Worm (Caenorhabditis elegans) whole organism, L1 larva: ENCODE results near the gene F21C10.7.

Source experiments
- C04F5.9 ChIP-seq: sonication (generic microtip); optimal IDR thresholded peaks from 2 replicates; lab custom pipeline; 2016; ENCODE audit warnings: missing genetic modification characterization, missing compliant biosample characterization
- C16A3.4 ChIP-seq: fragments of 150-350 bp; optimal IDR thresholded peaks from 2 replicates; lab custom pipeline; 2014; ENCODE audit warnings: missing biosample characterization, missing genetic modification characterization
- alr-1 ChIP-seq: fragments of 200-800 bp; sonication (Bioruptor generic); optimal IDR thresholded peaks from 2 replicates; lab custom pipeline; 2018; ENCODE audit warnings: borderline replicate concordance, mild to moderate bottlenecking, missing genetic modification characterization, missing compliant biosample characterization
- aly-2 ChIP-seq: fragments of 150-350 bp; optimal IDR thresholded peaks from 2 replicates; lab custom pipeline; 2014; ENCODE audit warnings: missing biosample characterization, missing genetic modification characterization
- ama-1 ChIP-seq: fragments of 150-350 bp; optimal IDR thresholded peaks from 2 replicates; lab custom pipeline; 2014
- ceh-8 ChIP-seq: fragments of 200-800 bp; sonication (Bioruptor generic); optimal IDR thresholded peaks from 2 replicates; lab custom pipeline; 2018; ENCODE audit warnings: mild to moderate bottlenecking, missing genetic modification characterization, moderate library complexity, missing compliant biosample characterization
- ceh-88 ChIP-seq: fragments of 200-800 bp; sonication (Bioruptor generic); IDR thresholded peaks from 2 replicates; pipeline ENCODE4 v1.3.6; 2022; ENCODE audit warnings: missing genetic modification characterization, missing compliant biosample characterization
- ces-1 ChIP-seq: fragments of 150-350 bp; optimal IDR thresholded peaks from 2 replicates; lab custom pipeline; 2014; ENCODE audit warnings: missing biosample characterization, missing genetic modification reagents, missing genetic modification characterization
- elt-3 ChIP-seq, 6 experiments: fragments of 150-350 bp in 1 of 6; sonication (generic microtip); optimal IDR thresholded peaks; 2 replicates each; lab custom pipeline; 2017 to 2018; ENCODE audit warnings: missing biosample characterization in 6 of 6, missing genetic modification characterization in 6 of 6, inconsistent platforms in 1 of 6
- ets-5 ChIP-seq: fragments of 200-800 bp; sonication (Bioruptor generic); IDR thresholded peaks from 2 replicates; pipeline ENCODE4 v1.3.6; 2022; ENCODE audit warnings: missing genetic modification characterization, missing compliant biosample characterization
- fkh-8 ChIP-seq: sonication (generic microtip); optimal IDR thresholded peaks from 2 replicates; lab custom pipeline; 2016; ENCODE audit warnings: mild to moderate bottlenecking, missing genetic modification characterization, missing compliant biosample characterization
- fos-1 ChIP-seq: fragments of 150-350 bp; optimal IDR thresholded peaks from 2 replicates; lab custom pipeline; 2014; ENCODE audit warnings: missing biosample characterization, missing genetic modification characterization
- grh-1 ChIP-seq: fragments of 200-800 bp; sonication (Bioruptor generic); IDR thresholded peaks from 2 replicates; pipeline ENCODE4 v1.3.6; 2022; ENCODE audit warnings: missing genetic modification reagents, missing genetic modification characterization, missing compliant biosample characterization
- hlh-17 ChIP-seq: fragments of 200-800 bp; sonication (Bioruptor generic); optimal IDR thresholded peaks from 2 replicates; lab custom pipeline; 2018; ENCODE audit warnings: missing genetic modification characterization, mild to moderate bottlenecking, missing compliant biosample characterization, moderate library complexity, borderline replicate concordance
- irx-1 ChIP-seq: sonication (generic microtip); optimal IDR thresholded peaks from 2 replicates; lab custom pipeline; 2016; ENCODE audit warnings: missing genetic modification characterization, missing compliant biosample characterization
- jun-1 ChIP-seq: fragments of 150-350 bp; optimal IDR thresholded peaks from 2 replicates; lab custom pipeline; 2014; ENCODE audit warnings: missing biosample characterization, missing genetic modification reagents, missing genetic modification characterization
- lin-14 ChIP-seq: fragments of 200-800 bp; sonication (Bioruptor generic); optimal IDR thresholded peaks from 2 replicates; lab custom pipeline; 2018; ENCODE audit warnings: mild to moderate bottlenecking, missing genetic modification characterization, moderate library complexity, missing compliant biosample characterization
- lin-35 ChIP-seq, 2 experiments: fragments of 150-350 bp; optimal IDR thresholded peaks; 2 replicates each; lab custom pipeline; 2014; ENCODE audit warnings: missing biosample characterization in 2 of 2, missing genetic modification characterization in 2 of 2, missing genetic modification reagents in 2 of 2
- lir-3 ChIP-seq: sonication (generic microtip); optimal IDR thresholded peaks from 2 replicates; lab custom pipeline; 2016; ENCODE audit warnings: mild to moderate bottlenecking, missing genetic modification characterization, moderate library complexity, missing compliant biosample characterization; ENCODE audit not compliant: poor library complexity
- mab-9 ChIP-seq: fragments of 200-800 bp; sonication (Bioruptor generic); IDR thresholded peaks from 2 replicates; pipeline ENCODE4 v1.3.6; 2022; ENCODE audit warnings: missing genetic modification reagents, missing genetic modification characterization, missing compliant biosample characterization
- mdl-1 ChIP-seq, 2 experiments: fragments of 150-350 bp; optimal IDR thresholded peaks; 2 replicates each; lab custom pipeline; 2014 to 2017; ENCODE audit warnings: missing biosample characterization in 2 of 2, missing genetic modification characterization in 2 of 2, inconsistent platforms in 1 of 2
- mep-1 ChIP-seq: fragments of 150-350 bp; optimal IDR thresholded peaks from 2 replicates; lab custom pipeline; 2014; ENCODE audit warnings: missing biosample characterization, missing genetic modification characterization
- nhr-19 ChIP-seq: fragments of 200-800 bp; sonication (Bioruptor generic); conservative IDR thresholded peaks from 2 replicates; pipeline ENCODE4 v1.3.6; 2022; ENCODE audit warnings: missing genetic modification characterization, missing compliant biosample characterization
- nhr-71 ChIP-seq: sonication (generic microtip); optimal IDR thresholded peaks from 2 replicates; lab custom pipeline; 2016; ENCODE audit warnings: mild to moderate bottlenecking, missing genetic modification characterization, moderate library complexity, missing compliant biosample characterization
- nhr-77 ChIP-seq: fragments of 150-350 bp; optimal IDR thresholded peaks from 2 replicates; lab custom pipeline; 2014; ENCODE audit warnings: missing biosample characterization, missing genetic modification characterization
- nhr-84 ChIP-seq: sonication (generic microtip); optimal IDR thresholded peaks from 2 replicates; lab custom pipeline; 2017; ENCODE audit warnings: missing biosample characterization, missing genetic modification characterization
- nhr-85 ChIP-seq: sonication (generic microtip); peaks from one replicate; lab custom pipeline; 2016; ENCODE audit warnings: missing genetic modification characterization, inconsistent platforms, missing compliant biosample characterization
- nhr-90 ChIP-seq: sonication (generic microtip); optimal IDR thresholded peaks from 2 replicates; lab custom pipeline; 2016; ENCODE audit warnings: mild to moderate bottlenecking, missing genetic modification characterization, missing compliant biosample characterization; ENCODE audit not compliant: poor library complexity
- pax-3 ChIP-seq: fragments of 200-800 bp; sonication (Bioruptor generic); optimal IDR thresholded peaks from 2 replicates; lab custom pipeline; 2018; ENCODE audit warnings: mild to moderate bottlenecking, missing genetic modification characterization, moderate library complexity, missing compliant biosample characterization
- pqm-1 ChIP-seq: sonication (generic microtip); optimal IDR thresholded peaks from 3 replicates; lab custom pipeline; 2017; ENCODE audit warnings: missing biosample characterization, missing genetic modification characterization
- skn-1 ChIP-seq: fragments of 150-350 bp; optimal IDR thresholded peaks from 2 replicates; lab custom pipeline; 2014; ENCODE audit warnings: missing biosample characterization, missing genetic modification characterization
- snpc-4 ChIP-seq: fragments of 150-350 bp; optimal IDR thresholded peaks from 2 replicates; lab custom pipeline; 2014; ENCODE audit warnings: missing biosample characterization, missing genetic modification characterization
- swsn-7 ChIP-seq: sonication (generic microtip); optimal IDR thresholded peaks from 2 replicates; lab custom pipeline; 2016; ENCODE audit warnings: missing genetic modification characterization, missing compliant biosample characterization
- tbx-2 ChIP-seq: sonication (generic microtip); optimal IDR thresholded peaks from 2 replicates; lab custom pipeline; 2016; ENCODE audit warnings: missing genetic modification characterization, missing compliant biosample characterization
- unc-130 ChIP-seq: fragments of 150-350 bp; optimal IDR thresholded peaks from 2 replicates; lab custom pipeline; 2017; ENCODE audit warnings: missing biosample characterization, missing genetic modification characterization, inconsistent platforms
- vab-15 ChIP-seq: sonication (generic microtip); optimal IDR thresholded peaks from 2 replicates; lab custom pipeline; 2017; ENCODE audit warnings: missing genotype, mild to moderate bottlenecking, missing genetic modification characterization, missing compliant biosample characterization
- xbp-1 ChIP-seq: sonication (generic microtip); optimal IDR thresholded peaks from 2 replicates; lab custom pipeline; 2016; ENCODE audit warnings: missing genetic modification characterization, missing compliant biosample characterization
- zag-1 ChIP-seq: fragments of 150-350 bp; optimal IDR thresholded peaks from 2 replicates; lab custom pipeline; 2014; ENCODE audit warnings: missing biosample characterization, missing genetic modification characterization
- ztf-11 ChIP-seq, 2 experiments: sonication (generic microtip); optimal IDR thresholded peaks; 2 replicates each; lab custom pipeline; 2016 to 2017; ENCODE audit warnings: missing genetic modification characterization in 2 of 2, missing biosample characterization in 1 of 2, missing compliant biosample characterization in 1 of 2

Gene F21C10.7

ce11 chrV:9085845-9086244, 26.7 kb upstream of the F21C10.7 start:
- TF ChIP-seq ceh-88 (GFP tag; lab: Robert Waterston, UW): no peak
- no peak for TF ChIP-seq unc-130 (tag; lab: Kevin White, UChicago)
- no peak for TF ChIP-seq nhr-84 (tag; lab: Kevin White, UChicago)
- no peak for TF ChIP-seq alr-1 (tag; lab: Kevin White, UChicago)
- peak in 1 of 2 experiments; percentile 13 for TF ChIP-seq lin-35 (GFP tag; optimal IDR thresholded peaks at IDR 0.05; lab: Kevin White, UChicago)
- TF ChIP-seq elt-3 (tag; optimal IDR thresholded peaks at IDR 0.05; lab: Kevin White, UChicago): peak in 2 of 6 experiments; percentile 24 to 28
- TF ChIP-seq mep-1 (tag; lab: Kevin White, UChicago): peak; percentile 26
- peak; percentile 82 for TF ChIP-seq nhr-85 (tag; lab: Kevin White, UChicago)
- TF ChIP-seq, all 84 proteins: peak for 4

- TF ChIP-seq nhr-85 (tag; lab: Kevin White, UChicago) (peak; percentile 20), ama-1 (lab: Kevin White, UChicago) (peak; percentile 76), ces-1 (GFP tag; lab: Kevin White, UChicago) (no peak), mab-9 (GFP tag; lab: Robert Waterston, UW) (0 out of 2 replicates have a peak, but pooled peaks have one; percentile 8)
- TF ChIP-seq, all 84 proteins: peak for 3
Observed at ce11 chrV:9088758-9089157, 23.8 kb upstream of the F21C10.7 start.

- TF ChIP-seq snpc-4 (tag; lab: Kevin White, UChicago): peak; percentile 40
Observed at ce11 chrV:9090824-9091798, 21.5 kb upstream of the F21C10.7 start.

DNA sequence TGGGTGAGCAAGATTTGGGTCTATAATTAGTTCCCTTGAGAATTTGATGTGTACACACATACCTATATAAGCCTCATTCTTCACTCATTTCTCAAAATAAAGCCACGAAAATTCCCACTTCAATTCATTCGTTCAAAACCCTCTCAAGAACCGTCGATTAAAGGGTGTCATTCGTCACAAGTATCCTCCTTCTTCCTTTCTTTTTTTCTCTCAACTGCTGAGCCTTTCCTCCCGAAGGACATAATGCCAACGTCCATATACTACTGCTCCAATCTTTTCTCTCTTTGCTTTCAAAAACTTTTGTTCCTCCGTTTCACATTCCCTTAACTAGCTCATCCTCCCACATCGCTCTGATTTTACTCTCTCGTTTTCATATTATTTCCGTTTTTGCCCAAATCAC, 20.4 kb upstream of the F21C10.7 start, which contains the start of gene T27E4.1:
Gene T27E4.1, plus strand, starts transcription at position 137 of the 400 bp plus-strand sequence.
- TF ChIP-seq hlh-17: no peak
- no peak for TF ChIP-seq ces-1 (GFP tag; lab: Kevin White, UChicago)
- peak; percentile 63 for TF ChIP-seq lin-14 (GFP tag; lab: Kevin White, UChicago)
- TF ChIP-seq swsn-7 (tag; lab: Kevin White, UChicago): no peak
- no peak for TF ChIP-seq vab-15 (tag; lab: Kevin White, UChicago)

DNA sequence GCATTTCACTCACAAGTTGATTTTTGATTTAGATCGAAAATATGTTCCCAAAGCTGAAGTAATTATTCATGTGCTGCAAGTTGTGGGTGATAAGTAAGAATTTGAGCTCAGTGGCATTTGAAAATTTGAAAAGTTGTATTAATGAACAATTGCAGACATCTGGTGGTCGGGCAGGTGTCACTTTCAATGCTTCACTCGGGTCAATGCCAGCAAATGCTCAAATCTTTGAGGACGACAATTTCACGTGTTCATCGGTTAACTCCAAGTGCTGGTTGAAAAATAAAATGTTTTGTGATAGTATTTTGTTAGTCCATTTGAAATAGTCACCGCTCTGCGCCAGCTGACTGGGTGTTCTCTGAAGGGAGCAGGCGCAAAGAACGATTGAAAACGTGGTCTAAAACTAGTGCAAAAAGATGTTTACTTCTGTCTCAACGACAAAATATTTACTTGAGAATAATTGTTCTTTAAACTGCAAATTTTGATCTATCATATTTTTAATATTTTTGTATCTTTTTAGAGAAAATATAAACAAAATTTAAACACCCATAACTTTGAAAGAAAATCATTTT, 18.4 kb upstream of the F21C10.7 start:
- no peak for TF ChIP-seq nhr-84 (tag; lab: Kevin White, UChicago)
- TF ChIP-seq hlh-17: no peak
- peak; percentile 50; the same call in 1 of the 2 replicates for TF ChIP-seq ceh-88 (GFP tag; lab: Robert Waterston, UW)
- TF ChIP-seq zag-1 (tag; lab: Kevin White, UChicago): no peak
- TF ChIP-seq ces-1 (GFP tag; lab: Kevin White, UChicago): no peak
- TF ChIP-seq nhr-90 (tag; lab: Kevin White, UChicago): peak; percentile 78
- TF ChIP-seq pax-3 (tag; lab: Kevin White, UChicago): peak; percentile 28
- peak; percentile 18 for TF ChIP-seq jun-1 (tag; lab: Kevin White, UChicago)
- peak; percentile 51 for TF ChIP-seq mep-1 (tag; lab: Kevin White, UChicago)
- TF ChIP-seq xbp-1 (tag; lab: Kevin White, UChicago): peak; percentile 66
- TF ChIP-seq ets-5 (GFP tag; lab: Robert Waterston, UW): no peak
- peak; percentile 93 for TF ChIP-seq nhr-71 (tag; lab: Kevin White, UChicago)
- TF ChIP-seq C04F5.9 (tag; lab: Kevin White, UChicago): no peak
- TF ChIP-seq grh-1 (GFP tag; lab: Robert Waterston, UW): peak; percentile 52
- TF ChIP-seq fkh-8: peak; percentile 56
- peak; percentile 59 for TF ChIP-seq lir-3 (tag; lab: Kevin White, UChicago)
- TF ChIP-seq mdl-1 (tag; optimal IDR thresholded peaks at IDR 0.05; lab: Kevin White, UChicago): peak in 1 of 2 experiments; percentile 95
- no peak for TF ChIP-seq pqm-1 (tag; lab: Kevin White, UChicago)
- TF ChIP-seq skn-1: peak; percentile 56
- TF ChIP-seq ztf-11 (tag; optimal IDR thresholded peaks at IDR 0.05; lab: Kevin White, UChicago): peak in 1 of 2 experiments; percentile 10
- TF ChIP-seq nhr-77 (tag; lab: Kevin White, UChicago): no peak
- TF ChIP-seq nhr-19 (GFP tag; lab: Robert Waterston, UW): peak; percentile 100
- no peak for TF ChIP-seq ceh-8
- TF ChIP-seq fos-1 (tag; lab: Kevin White, UChicago): no peak
- TF ChIP-seq C16A3.4 (tag; lab: Kevin White, UChicago): peak; percentile 54
- no peak for TF ChIP-seq aly-2 (tag; lab: Kevin White, UChicago)
- TF ChIP-seq lin-35 (GFP tag; optimal IDR thresholded peaks at IDR 0.05; lab: Kevin White, UChicago): peak; percentile 52 to 83
- TF ChIP-seq ama-1 (lab: Kevin White, UChicago): peak; percentile 26
- no peak for TF ChIP-seq snpc-4 (tag; lab: Kevin White, UChicago)
- peak; percentile 75 for TF ChIP-seq irx-1 (tag; lab: Kevin White, UChicago)
- peak; percentile 77 for TF ChIP-seq tbx-2 (tag; lab: Kevin White, UChicago)
